Worm (Caenorhabditis elegans) whole organism, young adult: ENCODE data around the gene C31C9.6.

Source experiments
- F55B11.4 ChIP-seq: sonication (generic microtip); optimal IDR thresholded peaks from 2 replicates; lab custom pipeline; 2016; ENCODE audit warnings: missing compliant biosample characterization, missing genetic modification characterization, borderline replicate concordance; ENCODE audit not compliant: insufficient read depth
- F57A8.1 ChIP-seq: fragments of 200-800 bp; sonication (Bioruptor generic); optimal IDR thresholded peaks from 2 replicates; lab custom pipeline; 2018; ENCODE audit warnings: mild to moderate bottlenecking, missing genetic modification characterization, moderate library complexity, missing compliant biosample characterization
- Y56A3A.18 ChIP-seq: fragments of 200-800 bp; sonication (Bioruptor generic); IDR thresholded peaks from 2 replicates; pipeline ENCODE4 v1.3.6; 2022; ENCODE audit warnings: missing genetic modification reagents, missing genetic modification characterization, missing compliant biosample characterization
- attf-5 ChIP-seq: fragments of 200-800 bp; sonication (Bioruptor generic); optimal IDR thresholded peaks from 2 replicates; lab custom pipeline; 2018; ENCODE audit warnings: mild to moderate bottlenecking, missing genetic modification characterization, missing compliant biosample characterization
- ceh-100 ChIP-seq: fragments of 200-800 bp; sonication (Bioruptor generic); IDR thresholded peaks from 2 replicates; pipeline ENCODE4 v1.3.6; 2022; ENCODE audit warnings: missing genetic modification reagents, missing genetic modification characterization, missing compliant biosample characterization
- ceh-40 ChIP-seq: fragments of 200-800 bp; sonication (Bioruptor generic); IDR thresholded peaks from 2 replicates; pipeline ENCODE4 v1.3.6; 2022; ENCODE audit warnings: missing genetic modification characterization, missing compliant biosample characterization
- dpl-1 ChIP-seq: fragments of 150-350 bp; optimal IDR thresholded peaks from 2 replicates; lab custom pipeline; 2014; ENCODE audit warnings: missing biosample characterization, missing genetic modification reagents, missing genetic modification characterization
- nhr-27 ChIP-seq: fragments of 200-800 bp; sonication (Bioruptor generic); optimal IDR thresholded peaks from 2 replicates; lab custom pipeline; 2018; ENCODE audit warnings: mild to moderate bottlenecking, missing genetic modification characterization, moderate library complexity, missing compliant biosample characterization
- unc-130 ChIP-seq: sonication (generic microtip); optimal IDR thresholded peaks from 2 replicates; lab custom pipeline; 2016; ENCODE audit warnings: missing genetic modification reagents, missing genetic modification characterization, missing compliant biosample characterization
- unc-62 ChIP-seq: fragments of 150-350 bp; optimal IDR thresholded peaks from 2 replicates; lab custom pipeline; 2014; ENCODE audit warnings: missing biosample characterization, missing genetic modification reagents, missing genetic modification characterization

- no peak for TF ChIP-seq nhr-27 (tag; lab: Kevin White, UChicago)
- no peak for TF ChIP-seq F57A8.1 (GFP tag; lab: Kevin White, UChicago)
- TF ChIP-seq attf-5: no peak
- TF ChIP-seq unc-130 (GFP tag; lab: Kevin White, UChicago): no peak
- no peak for TF ChIP-seq ceh-100
- TF ChIP-seq ceh-40 (GFP tag; lab: Robert Waterston, UW): no peak
- TF ChIP-seq Y56A3A.18: no peak
- TF ChIP-seq unc-62 (GFP tag; lab: Kevin White, UChicago): no peak
- no peak for TF ChIP-seq dpl-1 (GFP tag; lab: Kevin White, UChicago)
- TF ChIP-seq F55B11.4: no peak
These were observed 35.8 kb upstream of the C31C9.6 start for ce11 chrII:13697691-13698090.
